Worm (Caenorhabditis elegans) whole organism, young adult: ENCODE results near the gene C08F8.3.

Experiments used
- B0019.2 ChIP-seq: fragments of 200-800 bp; sonication (Bioruptor generic); conservative IDR thresholded peaks from 2 replicates; pipeline ENCODE4 v1.3.6; 2022; ENCODE audit warnings: missing genetic modification reagents, missing genetic modification characterization, missing compliant biosample characterization
- C06A6.2 ChIP-seq: fragments of 200-800 bp; sonication (Bioruptor generic); conservative IDR thresholded peaks from 2 replicates; pipeline ENCODE4 v1.3.6; 2022; ENCODE audit warnings: missing genetic modification characterization, missing compliant biosample characterization
- C17E4.6 ChIP-seq: fragments of 200-800 bp; sonication (Bioruptor generic); IDR thresholded peaks from 2 replicates; pipeline ENCODE4 v1.3.6; 2022; ENCODE audit warnings: missing genetic modification reagents, missing genetic modification characterization, missing compliant biosample characterization
- D2030.7 ChIP-seq: fragments of 200-800 bp; sonication (Bioruptor generic); IDR thresholded peaks from 2 replicates; pipeline ENCODE4 v1.3.6; 2022; ENCODE audit warnings: missing genetic modification reagents, missing genetic modification characterization, missing compliant biosample characterization
- F23B12.7 ChIP-seq: sonication (generic microtip); optimal IDR thresholded peaks from 2 replicates; lab custom pipeline; 2017; ENCODE audit warnings: missing genetic modification characterization, mild to moderate bottlenecking, missing compliant biosample characterization, antibody characterized with exemption, moderate library complexity; ENCODE audit not compliant: insufficient read depth
- F33H1.4 ChIP-seq: fragments of 200-800 bp; sonication (Bioruptor generic); IDR thresholded peaks from 2 replicates; pipeline ENCODE4 v1.3.6; 2022; ENCODE audit warnings: missing genetic modification reagents, missing genetic modification characterization, missing compliant biosample characterization
- F39B2.1 ChIP-seq: fragments of 200-800 bp; sonication (Bioruptor generic); IDR thresholded peaks from 2 replicates; pipeline ENCODE4 v1.3.6; 2022; ENCODE audit warnings: missing genetic modification reagents, missing genetic modification characterization, missing compliant biosample characterization
- F49E8.2 ChIP-seq: sonication (generic microtip); optimal IDR thresholded peaks from 3 replicates; lab custom pipeline; 2017; ENCODE audit warnings: missing genetic modification characterization, mild to moderate bottlenecking, missing compliant biosample characterization, antibody characterized with exemption, moderate library complexity; ENCODE audit not compliant: insufficient read depth
- F57A8.1 ChIP-seq: fragments of 200-800 bp; sonication (Bioruptor generic); optimal IDR thresholded peaks from 2 replicates; lab custom pipeline; 2018; ENCODE audit warnings: mild to moderate bottlenecking, missing genetic modification characterization, moderate library complexity, missing compliant biosample characterization
- F57C9.4 ChIP-seq: sonication (generic microtip); optimal IDR thresholded peaks from 2 replicates; lab custom pipeline; 2017; ENCODE audit warnings: mild to moderate bottlenecking, missing genetic modification characterization, missing compliant biosample characterization
- Y53G8AR.9 ChIP-seq: fragments of 200-800 bp; sonication (Bioruptor generic); conservative IDR thresholded peaks from 2 replicates; pipeline ENCODE4 v1.3.6; 2022; ENCODE audit warnings: missing genetic modification reagents, missing genetic modification characterization, missing compliant biosample characterization
- Y79H2A.3 ChIP-seq: fragments of 200-800 bp; sonication (Bioruptor generic); conservative IDR thresholded peaks from 2 replicates; pipeline ENCODE4 v1.3.6; 2022; ENCODE audit warnings: missing genetic modification reagents, missing genetic modification characterization, missing compliant biosample characterization
- aptf-3 ChIP-seq: fragments of 200-800 bp; sonication (Bioruptor generic); IDR thresholded peaks from 2 replicates; pipeline ENCODE4 v1.3.6; 2022; ENCODE audit warnings: missing genetic modification characterization, missing compliant biosample characterization
- athp-1 ChIP-seq: sonication (generic microtip); optimal IDR thresholded peaks from 2 replicates; lab custom pipeline; 2017; ENCODE audit warnings: mild to moderate bottlenecking, missing genetic modification characterization, missing compliant biosample characterization
- attf-5 ChIP-seq: fragments of 200-800 bp; sonication (Bioruptor generic); optimal IDR thresholded peaks from 2 replicates; lab custom pipeline; 2018; ENCODE audit warnings: mild to moderate bottlenecking, missing genetic modification characterization, missing compliant biosample characterization
- attf-6 ChIP-seq: fragments of 200-800 bp; sonication (Bioruptor generic); IDR thresholded peaks from 2 replicates; pipeline ENCODE4 v1.3.6; 2022; ENCODE audit warnings: missing genetic modification reagents, missing genetic modification characterization, missing compliant biosample characterization
- cebp-2 ChIP-seq: fragments of 200-800 bp; sonication (Bioruptor generic); IDR thresholded peaks from 2 replicates; pipeline ENCODE4 v1.3.6; 2022; ENCODE audit warnings: missing genetic modification characterization, missing compliant biosample characterization
- ceh-100 ChIP-seq: fragments of 200-800 bp; sonication (Bioruptor generic); IDR thresholded peaks from 2 replicates; pipeline ENCODE4 v1.3.6; 2022; ENCODE audit warnings: missing genetic modification reagents, missing genetic modification characterization, missing compliant biosample characterization
- ceh-58 ChIP-seq: fragments of 200-800 bp; sonication (Bioruptor generic); IDR thresholded peaks from 2 replicates; pipeline ENCODE4 v1.3.6; 2022; ENCODE audit warnings: missing genetic modification characterization, missing compliant biosample characterization
- ceh-91 ChIP-seq: fragments of 200-800 bp; sonication (Bioruptor generic); IDR thresholded peaks from 2 replicates; pipeline ENCODE4 v1.3.6; 2022; ENCODE audit warnings: missing genetic modification reagents, missing genetic modification characterization, missing compliant biosample characterization
- chd-7 ChIP-seq: sonication (generic microtip); optimal IDR thresholded peaks from 2 replicates; lab custom pipeline; 2016; ENCODE audit warnings: mild to moderate bottlenecking, missing genetic modification characterization, moderate library complexity, missing compliant biosample characterization
- dox-1 ChIP-seq: fragments of 200-800 bp; sonication (Bioruptor generic); IDR thresholded peaks from 2 replicates; pipeline ENCODE4 v1.3.6; 2022; ENCODE audit warnings: missing genetic modification reagents, missing genetic modification characterization, missing compliant biosample characterization
- dpl-1 ChIP-seq: fragments of 150-350 bp; optimal IDR thresholded peaks from 2 replicates; lab custom pipeline; 2014; ENCODE audit warnings: missing biosample characterization, missing genetic modification reagents, missing genetic modification characterization
- efl-1 ChIP-seq: fragments of 150-350 bp; optimal IDR thresholded peaks from 2 replicates; lab custom pipeline; 2014; ENCODE audit warnings: missing biosample characterization, missing genetic modification reagents, missing genetic modification characterization
- ekl-4 ChIP-seq: fragments of 200-800 bp; sonication (Bioruptor generic); IDR thresholded peaks from 2 replicates; pipeline ENCODE4 v1.3.6; 2022; ENCODE audit warnings: missing genetic modification reagents, missing genetic modification characterization, missing compliant biosample characterization
- gei-17 ChIP-seq: fragments of 200-800 bp; sonication (Bioruptor generic); optimal IDR thresholded peaks from 2 replicates; lab custom pipeline; 2018; ENCODE audit warnings: mild to moderate bottlenecking, missing genetic modification characterization, missing compliant biosample characterization
- hlh-12 ChIP-seq: sonication (generic microtip); optimal IDR thresholded peaks from 2 replicates; lab custom pipeline; 2016; ENCODE audit warnings: missing genetic modification characterization, missing compliant biosample characterization
- hmg-1.2 ChIP-seq: fragments of 200-800 bp; sonication (Bioruptor generic); IDR thresholded peaks from 2 replicates; pipeline ENCODE4 v1.3.6; 2022; ENCODE audit warnings: missing genetic modification reagents, missing genetic modification characterization, missing compliant biosample characterization
- hmg-20 ChIP-seq: fragments of 200-800 bp; sonication (Bioruptor generic); IDR thresholded peaks from 2 replicates; pipeline ENCODE4 v1.3.6; 2022; ENCODE audit warnings: missing genetic modification reagents, missing genetic modification characterization, missing compliant biosample characterization
- hsf-1 ChIP-seq: fragments of 200-800 bp; sonication (Bioruptor generic); IDR thresholded peaks from 2 replicates; pipeline ENCODE4 v1.3.6; 2022; ENCODE audit warnings: missing genetic modification reagents, missing genetic modification characterization, missing compliant biosample characterization
- let-526 ChIP-seq: fragments of 200-800 bp; sonication (Bioruptor generic); IDR thresholded peaks from 2 replicates; pipeline ENCODE4 v1.3.6; 2022; ENCODE audit warnings: missing genetic modification reagents, missing genetic modification characterization, missing compliant biosample characterization
- lin-26 ChIP-seq: fragments of 200-800 bp; sonication (Bioruptor generic); IDR thresholded peaks from 2 replicates; pipeline ENCODE4 v1.3.6; 2022; ENCODE audit warnings: missing genetic modification reagents, missing genetic modification characterization, missing compliant biosample characterization
- lin-40 ChIP-seq: sonication (generic microtip); optimal IDR thresholded peaks from 2 replicates; lab custom pipeline; 2016; ENCODE audit warnings: missing genetic modification characterization, mild to moderate bottlenecking, missing compliant biosample characterization, missing genotype, missing genetic modification reagents
- lin-54 ChIP-seq: fragments of 200-800 bp; sonication (Bioruptor generic); optimal IDR thresholded peaks from 2 replicates; lab custom pipeline; 2018; ENCODE audit warnings: mild to moderate bottlenecking, missing genetic modification characterization, missing compliant biosample characterization
- lsl-1 ChIP-seq: fragments of 200-800 bp; sonication (Bioruptor generic); optimal IDR thresholded peaks from 2 replicates; lab custom pipeline; 2018; ENCODE audit warnings: mild to moderate bottlenecking, missing genetic modification characterization, moderate library complexity, missing compliant biosample characterization
- madf-6 ChIP-seq: fragments of 200-800 bp; sonication (Bioruptor generic); IDR thresholded peaks from 2 replicates; pipeline ENCODE4 v1.3.6; 2022; ENCODE audit warnings: missing genetic modification reagents, missing genetic modification characterization, missing compliant biosample characterization
- madf-8 ChIP-seq: fragments of 200-800 bp; sonication (Bioruptor generic); conservative IDR thresholded peaks from 2 replicates; pipeline ENCODE4 v1.3.6; 2022; ENCODE audit warnings: missing genetic modification reagents, missing genetic modification characterization, missing compliant biosample characterization
- nfya-2 ChIP-seq: fragments of 200-800 bp; sonication (Bioruptor generic); IDR thresholded peaks from 2 replicates; pipeline ENCODE4 v1.3.6; 2022; ENCODE audit warnings: missing genetic modification reagents, missing genetic modification characterization, missing compliant biosample characterization
- nfyb-1 ChIP-seq: fragments of 200-800 bp; sonication (Bioruptor generic); IDR thresholded peaks from 2 replicates; pipeline ENCODE4 v1.3.6; 2022; ENCODE audit warnings: missing genetic modification reagents, missing genetic modification characterization, missing compliant biosample characterization
- snpc-3.4 ChIP-seq: sonication (generic microtip); optimal IDR thresholded peaks from 2 replicates; lab custom pipeline; 2017; ENCODE audit warnings: missing genetic modification characterization, mild to moderate bottlenecking, missing compliant biosample characterization, antibody characterized with exemption, moderate library complexity, missing genotype, missing genetic modification reagents
- sptf-2 ChIP-seq: fragments of 200-800 bp; sonication (Bioruptor generic); optimal IDR thresholded peaks from 2 replicates; lab custom pipeline; 2018; ENCODE audit warnings: mild to moderate bottlenecking, missing genetic modification characterization, missing compliant biosample characterization
- unc-130 ChIP-seq: sonication (generic microtip); optimal IDR thresholded peaks from 2 replicates; lab custom pipeline; 2016; ENCODE audit warnings: missing genetic modification reagents, missing genetic modification characterization, missing compliant biosample characterization
- xnd-1 ChIP-seq: sonication (generic microtip); optimal IDR thresholded peaks from 2 replicates; lab custom pipeline; 2016; ENCODE audit warnings: missing genotype, missing genetic modification reagents, missing genetic modification characterization, missing compliant biosample characterization

Gene C08F8.3

ce11 chrIV:11154425-11155114 lies at the start of gene C08F8.3:
C08F8.3 (plus strand) TSS chrIV:11155044.
- TF ChIP-seq ceh-100 (GFP tag; lab: Robert Waterston, UW) = 0 out of 2 replicates have a peak, but pooled peaks have one; percentile 23
- TF ChIP-seq madf-6 (GFP tag; lab: Robert Waterston, UW) = peak; percentile 95
- peak; percentile 23 for TF ChIP-seq lin-54 (GFP tag; lab: Kevin White, UChicago)
- TF ChIP-seq lsl-1 (GFP tag; lab: Kevin White, UChicago) = peak; percentile 89
- TF ChIP-seq F33H1.4 = peak; percentile 76
- peak; percentile 90 for TF ChIP-seq D2030.7
- TF ChIP-seq xnd-1 = peak; percentile 78
- peak; percentile 49 for TF ChIP-seq hmg-1.2
- TF ChIP-seq ceh-91 (GFP tag; lab: Robert Waterston, UW) = peak; percentile 85
- peak; percentile 77 for TF ChIP-seq snpc-3.4
- TF ChIP-seq F49E8.2 (tag; lab: Kevin White, UChicago) = peak; percentile 50
- TF ChIP-seq nfyb-1 (GFP tag; lab: Robert Waterston, UW) = peak; percentile 93
- peak; percentile 44; the same call in 1 of the 2 replicates for TF ChIP-seq dox-1 (GFP tag; lab: Robert Waterston, UW)
- TF ChIP-seq unc-130 (GFP tag; lab: Kevin White, UChicago) = peak; percentile 31
- peak; percentile 95 for TF ChIP-seq efl-1 (GFP tag; lab: Kevin White, UChicago)
- peak; percentile 92 for TF ChIP-seq madf-8
- 0 out of 2 replicates have a peak, but pooled peaks have one; percentile 90 for TF ChIP-seq nfya-2 (GFP tag; lab: Robert Waterston, UW)
- TF ChIP-seq dpl-1 (GFP tag; lab: Kevin White, UChicago) = peak; percentile 71
- TF ChIP-seq hsf-1 (GFP tag; lab: Robert Waterston, UW) = peak; percentile 81; the same call in 1 of the 2 replicates

- TF ChIP-seq Y79H2A.3 = no peak
- no peak for TF ChIP-seq F23B12.7 (tag; lab: Kevin White, UChicago)
- TF ChIP-seq gei-17 = no peak
Observed at ce11 chrIV:11105724-11106123, 49.1 kb upstream of the C08F8.3 start, which contains the start of gene srlf-24. srlf-24 (minus strand) TSS chrIV:11105824.

- peak; percentile 24; the same call in 1 of the 2 replicates for TF ChIP-seq Y53G8AR.9 (GFP tag; lab: Robert Waterston, UW)
- TF ChIP-seq aptf-3 (GFP tag; lab: Robert Waterston, UW) = peak; percentile 17; the same call in 1 of the 2 replicates
- 0 out of 2 replicates have a peak, but pooled peaks have one; percentile 41 for TF ChIP-seq cebp-2 (GFP tag; lab: Robert Waterston, UW)
- peak; percentile 45 for TF ChIP-seq F33H1.4
- peak; percentile 57 for TF ChIP-seq ekl-4 (GFP tag; lab: Robert Waterston, UW)
- peak; percentile 44 for TF ChIP-seq lsl-1 (GFP tag; lab: Kevin White, UChicago)
- no peak for TF ChIP-seq dox-1 (GFP tag; lab: Robert Waterston, UW)
- TF ChIP-seq lin-40 = no peak
- TF ChIP-seq chd-7 = no peak
- TF ChIP-seq athp-1 = peak; percentile 28
- TF ChIP-seq F49E8.2 (tag; lab: Kevin White, UChicago) = peak; percentile 69
- TF ChIP-seq ceh-58 (GFP tag; lab: Robert Waterston, UW) = 0 out of 2 replicates have a peak, but pooled peaks have one; percentile 76
- TF ChIP-seq lin-26 (GFP tag; lab: Robert Waterston, UW) = no peak
- TF ChIP-seq B0019.2 (GFP tag; lab: Robert Waterston, UW) = no peak
- TF ChIP-seq C17E4.6 (GFP tag; lab: Robert Waterston, UW) = peak; percentile 73; the same call in 1 of the 2 replicates
- no peak for TF ChIP-seq hmg-20 (GFP tag; lab: Robert Waterston, UW)
- peak; percentile 76 for TF ChIP-seq attf-6 (GFP tag; lab: Robert Waterston, UW)
- peak; percentile 37; the same call in 1 of the 2 replicates for TF ChIP-seq hmg-1.2
- no peak for TF ChIP-seq let-526
- no peak for TF ChIP-seq sptf-2 (GFP tag; lab: Kevin White, UChicago)
- no peak for TF ChIP-seq F57C9.4 (tag; lab: Kevin White, UChicago)
- peak; percentile 56 for TF ChIP-seq lin-54 (GFP tag; lab: Kevin White, UChicago)
- TF ChIP-seq snpc-3.4 = peak; percentile 43
- TF ChIP-seq nfyb-1 (GFP tag; lab: Robert Waterston, UW) = no peak; the same call in 1 of the 2 replicates
- no peak for TF ChIP-seq F57A8.1 (GFP tag; lab: Kevin White, UChicago)
- no peak for TF ChIP-seq hlh-12
- TF ChIP-seq F39B2.1 (GFP tag; lab: Robert Waterston, UW) = peak; percentile 83
- TF ChIP-seq C06A6.2 (GFP tag; lab: Robert Waterston, UW) = no peak
- no peak for TF ChIP-seq attf-5 (GFP tag; lab: Kevin White, UChicago)
- TF ChIP-seq madf-6 (GFP tag; lab: Robert Waterston, UW) = peak; percentile 82
Observed at ce11 chrIV:11109771-11110170, 45.1 kb upstream of the C08F8.3 start, which contains the start of gene pigk-1. pigk-1 (minus strand) TSS chrIV:11110018.
